Worm (Caenorhabditis elegans) whole organism, midembryonic: ENCODE data around the gene msp-50.

Experiments used
- cog-1 ChIP-seq: sonication (generic microtip); optimal IDR thresholded peaks from 2 replicates; lab custom pipeline; 2016; ENCODE audit warnings: missing genetic modification characterization, missing compliant biosample characterization
- klf-2 ChIP-seq: fragments of 200-800 bp; sonication (Bioruptor generic); conservative IDR thresholded peaks from 2 replicates; pipeline ENCODE4 v1.3.6; 2022; ENCODE audit warnings: missing genetic modification reagents, missing genetic modification characterization, missing compliant biosample characterization
- med-1 ChIP-seq: sonication (generic microtip); optimal IDR thresholded peaks from 2 replicates; lab custom pipeline; 2017; ENCODE audit warnings: missing genetic modification characterization, mild to moderate bottlenecking, missing compliant biosample characterization, antibody characterized with exemption, missing genetic modification reagents; ENCODE audit not compliant: insufficient read depth
- ref-1 ChIP-seq: fragments of 200-800 bp; sonication (Bioruptor generic); conservative IDR thresholded peaks from 2 replicates; pipeline ENCODE4 v1.3.6; 2022; ENCODE audit warnings: missing genetic modification reagents, missing genetic modification characterization, missing compliant biosample characterization
- tab-1 ChIP-seq: fragments of 200-800 bp; sonication (Bioruptor generic); IDR thresholded peaks from 2 replicates; pipeline ENCODE4 v1.3.6; 2022; ENCODE audit warnings: missing genetic modification characterization, missing compliant biosample characterization

DNA sequence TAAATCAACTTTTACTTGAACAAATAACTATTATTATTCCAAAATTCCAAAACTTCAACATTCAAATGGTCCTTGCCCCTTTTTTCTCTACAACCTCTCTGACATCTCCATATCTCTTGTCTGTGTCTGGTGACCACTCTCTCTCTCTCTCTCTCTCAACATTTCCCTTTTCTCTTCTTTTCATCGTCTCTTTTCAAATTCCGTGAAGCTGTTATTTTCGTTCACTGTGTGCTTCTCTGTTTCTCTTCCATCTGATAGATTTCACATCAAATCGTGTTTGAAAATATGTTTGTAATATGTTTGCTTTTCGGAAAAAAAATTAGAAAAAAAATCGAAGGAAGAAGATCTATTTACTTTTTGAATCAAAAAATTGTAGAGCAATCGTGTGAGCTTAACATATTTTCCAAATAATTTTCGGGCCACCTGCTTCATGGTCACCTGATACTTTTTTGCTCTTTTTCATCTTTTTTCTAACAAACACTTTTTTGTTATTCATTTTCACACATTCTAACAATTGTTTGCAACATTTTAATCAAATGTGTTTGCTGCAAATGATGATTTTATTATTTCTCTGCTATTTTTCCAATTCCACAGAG lies 1.5 kb downstream of the msp-50 start:
- TF ChIP-seq med-1: no peak
- no peak for TF ChIP-seq ref-1 (GFP tag; lab: Robert Waterston, UW)
- TF ChIP-seq tab-1 (GFP tag; lab: Robert Waterston, UW): no peak
- no peak for TF ChIP-seq klf-2 (GFP tag; lab: Robert Waterston, UW)
- no peak for TF ChIP-seq cog-1
